Fruit fly (Drosophila melanogaster): ENCODE data around the gene Syx17.

Gene Syx17

DNA sequence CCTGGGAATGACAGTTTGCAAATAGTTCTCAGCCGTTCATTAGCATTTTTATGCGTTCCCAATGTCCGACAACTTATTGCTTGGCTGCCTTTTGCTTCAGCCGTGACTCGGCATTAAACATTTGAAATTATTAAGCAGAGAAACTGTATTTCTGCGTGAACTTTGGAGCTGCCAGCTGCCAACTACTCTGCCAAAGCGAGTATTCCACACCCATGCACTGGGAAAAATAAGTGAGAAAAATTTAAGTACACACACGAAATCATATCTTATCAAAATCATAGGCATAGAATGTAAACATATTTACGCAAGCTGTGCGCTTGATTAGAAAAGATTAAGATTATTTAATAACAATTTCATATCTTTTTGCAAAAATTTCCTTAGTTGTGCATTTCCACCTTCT, 9.7 kb downstream of the Syx17 start (continued):
- TF ChIP-seq CG17829 (tag; optimal IDR thresholded peaks at IDR 0.05) (no peak), CG10274 (GFP tag; optimal IDR thresholded peaks at IDR 0.05) (no peak), Dip2 (GFP tag; IDR thresholded peaks at IDR 0.05) (no peak), CG2129 (GFP tag; IDR thresholded peaks at IDR 0.05; ENCODE audit: partially characterized antibody) (no peak), jumu (GFP tag; optimal IDR thresholded peaks at IDR 0.05) (no peak), Nf-YC (tag; optimal IDR thresholded peaks at IDR 0.05) (no peak), HLHmδ (GFP tag; optimal IDR thresholded peaks at IDR 0.05) (no peak), gce (GFP tag; IDR thresholded peaks at IDR 0.05) (peak; percentile 39; the same call in 1 of the 3 replicates), CG1603 (tag; optimal IDR thresholded peaks at IDR 0.05) (peak; percentile 38), CG4617 (GFP tag; optimal IDR thresholded peaks at IDR 0.05; ENCODE audit: borderline replicate concordance) (peak; percentile 2), Fer1 (GFP tag; optimal IDR thresholded peaks at IDR 0.05) (no peak), Hsf (GFP tag; optimal IDR thresholded peaks at IDR 0.05) (peak; percentile 18), YL-1 (GFP tag; optimal IDR thresholded peaks at IDR 0.05) (no peak), schlank (tag; optimal IDR thresholded peaks at IDR 0.05) (peak; percentile 21), luna (GFP tag; optimal IDR thresholded peaks at IDR 0.05) (no peak), CG12942 (GFP tag; optimal IDR thresholded peaks at IDR 0.05) (no peak), CG11247 (GFP tag; IDR thresholded peaks at IDR 0.05) (peak; percentile 64), ato (GFP tag; IDR thresholded peaks at IDR 0.05; ENCODE audit: partially characterized antibody) (no peak), CG3726 (GFP tag; IDR thresholded peaks at IDR 0.05) (no peak), org-1 (GFP tag; optimal IDR thresholded peaks at IDR 0.05) (no peak), da (GFP tag; optimal IDR thresholded peaks at IDR 0.05) (no peak), pan (optimal IDR thresholded peaks at IDR 0.05) (no peak), pan (GFP tag; optimal IDR thresholded peaks at IDR 0.05 in 1 of 2, IDR thresholded peaks at IDR 0.05 in 1 of 2) (peak in 1 of 2 experiments; percentile 84), cwo (GFP tag; optimal IDR thresholded peaks at IDR 0.05) (no peak), cad (GFP tag; optimal IDR thresholded peaks at IDR 0.05) (no peak), CG15514 (GFP tag; optimal IDR thresholded peaks at IDR 0.05) (peak; percentile 39), p53 (GFP tag; optimal IDR thresholded peaks at IDR 0.05) (no peak), CG2678 (tag; optimal IDR thresholded peaks at IDR 0.05) (peak; percentile 39), ranshi (GFP tag; IDR thresholded peaks at IDR 0.05) (peak; percentile 55; the same call in 1 of the 2 replicates), HmgD (GFP tag; optimal IDR thresholded peaks at IDR 0.05) (no peak), mld (GFP tag; IDR thresholded peaks at IDR 0.05; ENCODE audit: partially characterized antibody) (no peak), CG18619 (GFP tag; optimal IDR thresholded peaks at IDR 0.05) (peak; percentile 19), gem (tag; optimal IDR thresholded peaks at IDR 0.05) (peak; percentile 60), NC2α (GFP tag; optimal IDR thresholded peaks at IDR 0.05) (no peak), grn (GFP tag; optimal IDR thresholded peaks at IDR 0.05) (no peak), ftz-f1 (GFP tag; optimal IDR thresholded peaks at IDR 0.05) (no peak), sug (tag; optimal IDR thresholded peaks at IDR 0.05) (peak; percentile 43), CkIIα-i1 (GFP tag; IDR thresholded peaks at IDR 0.05) (no peak), Myb (GFP tag; optimal IDR thresholded peaks at IDR 0.05) (no peak), gro (GFP tag; optimal IDR thresholded peaks at IDR 0.05) (peak; percentile 59), CG18764 (GFP tag; optimal IDR thresholded peaks at IDR 0.05) (no peak), nom (GFP tag; optimal IDR thresholded peaks at IDR 0.05) (no peak), dpn (GFP tag; optimal IDR thresholded peaks at IDR 0.05) (peak; percentile 30 to 65), lilli (GFP tag; optimal IDR thresholded peaks at IDR 0.05) (peak; percentile 45), CG32767 (GFP tag; IDR thresholded peaks at IDR 0.05) (peak; percentile 34; the same call in 1 of the 2 replicates), CG16813 (GFP tag; IDR thresholded peaks at IDR 0.05; ENCODE audit: partially characterized antibody) (no peak), CG6813 (GFP tag; optimal IDR thresholded peaks at IDR 0.05) (no peak), CG6765 (GFP tag; optimal IDR thresholded peaks at IDR 0.05) (no peak), MBD-R2 (GFP tag; IDR thresholded peaks at IDR 0.05) (peak; percentile 36; the same call in 1 of the 2 replicates), prd (optimal IDR thresholded peaks at IDR 0.05) (no peak), prd (GFP tag; IDR thresholded peaks at IDR 0.05) (peak; percentile 65), Nf-YA (GFP tag; IDR thresholded peaks at IDR 0.05) (no peak)
